Fruit fly (Drosophila melanogaster) whole organism, embryonic: ENCODE measurements around the gene Awh.

Source experiments
- Ada2b ChIP-seq: fragments of 200-800 bp; sonication (Bioruptor generic); IDR thresholded peaks from 2 replicates; pipeline ENCODE4 v1.3.6; 2022; ENCODE audit warnings: missing biosample characterization, missing genetic modification characterization
- Antp ChIP-seq: fragments of 200-800 bp; sonication (Bioruptor generic); optimal IDR thresholded peaks from 3 replicates; lab custom pipeline; 2016; ENCODE audit warnings: missing biosample characterization, missing genetic modification characterization
- CG10321 ChIP-seq: fragments of 200-800 bp; sonication (Bioruptor generic); IDR thresholded peaks from 2 replicates; pipeline ENCODE4 v1.3.6; 2022; ENCODE audit warnings: missing biosample characterization, missing genetic modification characterization
- CG10565 ChIP-seq: fragments of 200-800 bp; sonication (Bioruptor generic); optimal IDR thresholded peaks from 3 replicates; lab custom pipeline; 2016; ENCODE audit warnings: missing biosample characterization, mild to moderate bottlenecking, missing genetic modification characterization
- CG11504 ChIP-seq: fragments of 200-800 bp; sonication (Bioruptor generic); optimal IDR thresholded peaks from 3 replicates; lab custom pipeline; 2019; ENCODE audit warnings: missing biosample characterization, mild to moderate bottlenecking, missing genetic modification characterization, moderate library complexity
- CG12219 ChIP-seq: fragments of 200-800 bp; sonication (Bioruptor generic); optimal IDR thresholded peaks from 3 replicates; lab custom pipeline; 2018; ENCODE audit warnings: missing biosample characterization, mild to moderate bottlenecking, missing genetic modification characterization
- CG12942 ChIP-seq: fragments of 200-800 bp; sonication (Bioruptor generic); optimal IDR thresholded peaks from 3 replicates; lab custom pipeline; 2016; ENCODE audit warnings: missing biosample characterization, missing genetic modification characterization
- CG1603 ChIP-seq: fragments of 200-800 bp; sonication (Bioruptor generic); optimal IDR thresholded peaks from 2 replicates; lab custom pipeline; 2019; ENCODE audit warnings: missing biosample characterization, mild to moderate bottlenecking, missing genetic modification characterization, moderate library complexity
- CG17328 ChIP-seq: fragments of 200-800 bp; sonication (Bioruptor generic); IDR thresholded peaks from 2 replicates; pipeline ENCODE4 v1.3.6; 2022; ENCODE audit warnings: missing biosample characterization, missing genetic modification characterization
- CG2199 ChIP-seq: fragments of 200-800 bp; sonication (Bioruptor generic); IDR thresholded peaks from 3 replicates; pipeline ENCODE4 v1.3.6; 2022; ENCODE audit warnings: missing biosample characterization, missing genetic modification characterization
- CG2678 ChIP-seq: fragments of 200-800 bp; sonication (Bioruptor generic); optimal IDR thresholded peaks from 3 replicates; lab custom pipeline; 2019; ENCODE audit warnings: missing biosample characterization, mild to moderate bottlenecking, missing genetic modification characterization, moderate library complexity
- CG31365 ChIP-seq: fragments of 200-800 bp; sonication (Bioruptor generic); optimal IDR thresholded peaks from 2 replicates; lab custom pipeline; 2018; ENCODE audit warnings: missing biosample characterization, mild to moderate bottlenecking, missing genetic modification characterization
- CG31441 ChIP-seq: fragments of 200-800 bp; sonication (Bioruptor generic); IDR thresholded peaks from 2 replicates; pipeline ENCODE4 v1.3.6; 2022; ENCODE audit warnings: missing biosample characterization, missing genetic modification characterization
- CG34224 ChIP-seq: fragments of 200-800 bp; sonication (Bioruptor generic); IDR thresholded peaks from 3 replicates; pipeline ENCODE4 v1.3.6; 2022; ENCODE audit warnings: missing biosample characterization, missing genetic modification characterization; ENCODE audit not compliant: partially characterized antibody
- CG34422 ChIP-seq: fragments of 200-800 bp; sonication (Bioruptor generic); IDR thresholded peaks from 3 replicates; pipeline ENCODE4 v1.3.6; 2022; ENCODE audit warnings: missing biosample characterization, missing genetic modification characterization
- CG4404 ChIP-seq: fragments of 200-800 bp; sonication (Bioruptor generic); IDR thresholded peaks from 2 replicates; pipeline ENCODE4 v1.3.6; 2022; ENCODE audit warnings: missing biosample characterization, missing genetic modification characterization
- CG5245 ChIP-seq: fragments of 200-800 bp; sonication (Bioruptor generic); optimal IDR thresholded peaks from 3 replicates; lab custom pipeline; 2016; ENCODE audit warnings: missing biosample characterization, missing genetic modification characterization
- CG6813 ChIP-seq: fragments of 200-800 bp; sonication (Bioruptor generic); optimal IDR thresholded peaks from 2 replicates; lab custom pipeline; 2017; ENCODE audit warnings: missing biosample characterization, missing genetic modification characterization, mild to moderate bottlenecking, moderate library complexity, missing genetic modification reagents
- CG7556 ChIP-seq: fragments of 200-800 bp; sonication (Bioruptor generic); optimal IDR thresholded peaks from 2 replicates; lab custom pipeline; 2017; ENCODE audit warnings: missing biosample characterization, mild to moderate bottlenecking, missing genetic modification characterization
- CTCF ChIP-seq: fragments of 200-800 bp; sonication (Bioruptor generic); optimal IDR thresholded peaks from 2 replicates; lab custom pipeline; 2017; ENCODE audit warnings: missing biosample characterization, mild to moderate bottlenecking, missing genetic modification characterization, moderate library complexity
- CrebB ChIP-seq: fragments of 200-800 bp; sonication (Bioruptor generic); optimal IDR thresholded peaks from 3 replicates; lab custom pipeline; 2018; ENCODE audit warnings: missing biosample characterization, mild to moderate bottlenecking, missing genetic modification characterization
- D19B ChIP-seq: fragments of 200-800 bp; sonication (Bioruptor generic); optimal IDR thresholded peaks from 2 replicates; lab custom pipeline; 2017; ENCODE audit warnings: missing biosample characterization, mild to moderate bottlenecking, missing genetic modification characterization
- Fer1 ChIP-seq: fragments of 200-800 bp; sonication (Bioruptor generic); optimal IDR thresholded peaks from 2 replicates; lab custom pipeline; 2017; ENCODE audit warnings: missing biosample characterization, mild to moderate bottlenecking, missing genetic modification characterization
- HHEX ChIP-seq: fragments of 200-800 bp; sonication (Bioruptor generic); optimal IDR thresholded peaks from 3 replicates; lab custom pipeline; 2017; ENCODE audit warnings: missing biosample characterization, mild to moderate bottlenecking, missing genetic modification characterization, missing genetic modification reagents
- NC2α ChIP-seq: fragments of 200-800 bp; sonication (Bioruptor generic); optimal IDR thresholded peaks from 2 replicates; lab custom pipeline; 2016; ENCODE audit warnings: missing biosample characterization, missing genetic modification characterization
- Side ChIP-seq: fragments of 200-800 bp; sonication (Bioruptor generic); optimal IDR thresholded peaks from 2 replicates; lab custom pipeline; 2016; ENCODE audit warnings: missing biosample characterization, missing genetic modification characterization
- Sox102F ChIP-seq: fragments of 200-800 bp; sonication (Bioruptor generic); optimal IDR thresholded peaks from 2 replicates; lab custom pipeline; 2018; ENCODE audit warnings: missing biosample characterization, mild to moderate bottlenecking, missing genetic modification characterization, moderate library complexity
- Ssrp ChIP-seq: fragments of 200-800 bp; sonication (Bioruptor generic); optimal IDR thresholded peaks from 2 replicates; lab custom pipeline; 2018; ENCODE audit warnings: missing biosample characterization, mild to moderate bottlenecking, missing genetic modification characterization, moderate library complexity
- Trl ChIP-seq, 3 experiments: fragments of >200 bp in 2 of 3; fragments of 200-800 bp in 1 of 3; sonication (Bioruptor generic) in 1 of 3; optimal IDR thresholded peaks; 2 replicates in 1 of 3; 3 replicates in 2 of 3; lab custom pipeline; 2016 to 2017; ENCODE audit warnings: missing biosample characterization in 1 of 3, missing genetic modification characterization in 1 of 3
- YL-1 ChIP-seq: fragments of 200-800 bp; sonication (Bioruptor generic); optimal IDR thresholded peaks from 3 replicates; lab custom pipeline; 2017; ENCODE audit warnings: missing biosample characterization, mild to moderate bottlenecking, missing genetic modification characterization
- cg ChIP-seq: fragments of 200-800 bp; sonication (Bioruptor generic); optimal IDR thresholded peaks from 3 replicates; lab custom pipeline; 2019; ENCODE audit warnings: missing biosample characterization, mild to moderate bottlenecking, missing genetic modification characterization, moderate library complexity
- crol ChIP-seq: fragments of 200-800 bp; sonication (Bioruptor generic); IDR thresholded peaks from 2 replicates; pipeline ENCODE4 v1.3.6; 2022; ENCODE audit warnings: missing biosample characterization, missing genetic modification characterization
- eve ChIP-seq, 2 experiments: fragments of >200 bp; optimal IDR thresholded peaks; 2 replicates each; lab custom pipeline; 2017; ENCODE audit warnings: missing biosample characterization in 2 of 2, missing genetic modification characterization in 2 of 2
- gcm ChIP-seq: fragments of 200-800 bp; sonication (Bioruptor generic); optimal IDR thresholded peaks from 2 replicates; lab custom pipeline; 2019; ENCODE audit warnings: missing biosample characterization, mild to moderate bottlenecking, missing genetic modification characterization, moderate library complexity
- grau ChIP-seq: fragments of 200-800 bp; optimal IDR thresholded peaks from 3 replicates; lab custom pipeline; 2019; ENCODE audit warnings: missing biosample characterization, mild to moderate bottlenecking, missing genetic modification characterization, moderate library complexity
- gt ChIP-seq: fragments of 200-800 bp; sonication (Bioruptor generic); IDR thresholded peaks from 2 replicates; pipeline ENCODE4 v1.3.6; 2022; ENCODE audit warnings: missing biosample characterization, missing genetic modification characterization
- kah ChIP-seq: fragments of 200-800 bp; sonication (Bioruptor generic); optimal IDR thresholded peaks from 2 replicates; lab custom pipeline; 2018; ENCODE audit warnings: missing biosample characterization, mild to moderate bottlenecking, missing genetic modification characterization
- kni ChIP-seq: fragments of 200-800 bp; sonication (Bioruptor generic); optimal IDR thresholded peaks from 3 replicates; lab custom pipeline; 2017; ENCODE audit warnings: mild to moderate bottlenecking, missing biosample characterization, missing genetic modification reagents, missing genetic modification characterization
- nmo ChIP-seq: fragments of 200-800 bp; sonication (Bioruptor generic); optimal IDR thresholded peaks from 2 replicates; lab custom pipeline; 2018; ENCODE audit warnings: missing biosample characterization, mild to moderate bottlenecking, missing genetic modification characterization, moderate library complexity
- nom ChIP-seq: fragments of 200-800 bp; sonication (Bioruptor generic); optimal IDR thresholded peaks from 2 replicates; lab custom pipeline; 2017; ENCODE audit warnings: missing biosample characterization, missing genetic modification characterization, mild to moderate bottlenecking, moderate library complexity, missing genetic modification reagents
- onecut ChIP-seq: fragments of 200-800 bp; sonication (Bioruptor generic); IDR thresholded peaks from 2 replicates; pipeline ENCODE4 v1.3.6; 2022; ENCODE audit warnings: missing biosample characterization, missing genetic modification characterization
- p53 ChIP-seq: fragments of 200-800 bp; sonication (Bioruptor generic); optimal IDR thresholded peaks from 2 replicates; lab custom pipeline; 2016; ENCODE audit warnings: missing biosample characterization, missing genetic modification characterization
- prd ChIP-seq, 3 experiments: fragments of >200 bp in 2 of 3; fragments of 200-800 bp in 1 of 3; sonication (Bioruptor generic) in 1 of 3; optimal IDR thresholded peaks in 2 of 3; IDR thresholded peaks in 1 of 3; 2 replicates in 2 of 3; 3 replicates in 1 of 3; pipeline versions ENCODE4 v1.3.6 to Lab custom; 2017 to 2022; ENCODE audit warnings: missing biosample characterization in 1 of 3, missing genetic modification characterization in 1 of 3
- salm ChIP-seq: fragments of 200-800 bp; sonication (Bioruptor generic); optimal IDR thresholded peaks from 2 replicates; lab custom pipeline; 2018; ENCODE audit warnings: missing biosample characterization, mild to moderate bottlenecking, missing genetic modification characterization
- schlank ChIP-seq: fragments of 200-800 bp; sonication (Bioruptor generic); optimal IDR thresholded peaks from 2 replicates; lab custom pipeline; 2018; ENCODE audit warnings: missing biosample characterization, mild to moderate bottlenecking, missing genetic modification characterization
- scrt ChIP-seq: fragments of 200-800 bp; sonication (Bioruptor generic); optimal IDR thresholded peaks from 2 replicates; lab custom pipeline; 2018; ENCODE audit warnings: missing biosample characterization, mild to moderate bottlenecking, missing genetic modification characterization, moderate library complexity
- tin ChIP-seq: fragments of 200-800 bp; sonication (Bioruptor generic); optimal IDR thresholded peaks from 3 replicates; lab custom pipeline; 2016; ENCODE audit warnings: missing biosample characterization, missing genetic modification characterization
- tio ChIP-seq: fragments of 200-800 bp; sonication (Bioruptor generic); optimal IDR thresholded peaks from 2 replicates; lab custom pipeline; 2017; ENCODE audit warnings: missing biosample characterization, missing genetic modification characterization, inconsistent platforms
- tup ChIP-seq: fragments of 200-800 bp; sonication (Bioruptor generic); optimal IDR thresholded peaks from 2 replicates; lab custom pipeline; 2016; ENCODE audit warnings: missing biosample characterization, mild to moderate bottlenecking, missing genetic modification characterization, moderate library complexity
- unpg ChIP-seq: fragments of 200-800 bp; sonication (Bioruptor generic); optimal IDR thresholded peaks from 3 replicates; lab custom pipeline; 2018; ENCODE audit warnings: missing biosample characterization, mild to moderate bottlenecking, missing genetic modification characterization, moderate library complexity
- z ChIP-seq: fragments of 200-800 bp; sonication (Bioruptor generic); IDR thresholded peaks from 3 replicates; pipeline ENCODE4 v1.3.6; 2022; ENCODE audit warnings: missing biosample characterization, missing genetic modification characterization

The Awh gene

DNA sequence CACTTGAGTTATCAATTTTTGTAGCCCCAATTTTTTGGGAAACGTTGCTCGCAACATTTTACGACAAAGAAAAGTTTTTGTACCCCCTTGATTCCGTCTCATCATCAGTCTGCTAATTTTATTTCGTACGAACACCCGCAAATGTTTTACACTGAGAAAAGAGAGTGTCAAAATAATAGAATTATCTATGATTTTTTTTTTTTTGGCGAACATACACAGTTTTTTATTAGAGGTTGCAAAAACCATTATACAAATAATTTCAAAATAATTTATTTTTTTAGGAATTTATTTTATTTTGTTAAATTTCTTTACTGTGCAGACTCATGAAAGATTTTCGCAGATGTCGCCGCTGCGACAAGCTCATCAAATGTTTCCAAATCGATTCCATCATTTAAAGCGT, 47.5 kb upstream of the Awh start (continued):
- TF ChIP-seq kah (no peak), CG10321 (no peak), Ssrp (tag; lab: Kevin White, UChicago) (peak; percentile 3), D19B (GFP tag; lab: Kevin White, UChicago) (no peak), nmo (no peak), CG2678 (tag; lab: Kevin White, UChicago) (peak; percentile 18), tin (GFP tag; lab: Kevin White, UChicago) (no peak), prd (optimal IDR thresholded peaks at IDR 0.05; lab: Kevin White, UChicago) (no peak), prd (GFP tag; IDR thresholded peaks at IDR 0.05; lab: Robert Waterston, UW) (0 out of 3 replicates have a peak, but pooled peaks have one; percentile 25), tio (GFP tag; lab: Kevin White, UChicago) (peak; percentile 16), CG6813 (GFP tag; lab: Kevin White, UChicago) (no peak), CG5245 (GFP tag; lab: Kevin White, UChicago) (no peak), CTCF (GFP tag; lab: Kevin White, UChicago) (no peak), CG2199 (GFP tag; lab: Robert Waterston, UW) (no peak), eve (GFP tag; optimal IDR thresholded peaks at IDR 0.05; lab: Kevin White, UChicago) (no peak), CG1603 (tag; lab: Kevin White, UChicago) (no peak), Trl (optimal IDR thresholded peaks at IDR 0.05; lab: Kevin White, UChicago) (no peak), Trl (GFP tag; optimal IDR thresholded peaks at IDR 0.05; lab: Kevin White, UChicago) (no peak), YL-1 (GFP tag; lab: Kevin White, UChicago) (no peak), salm (tag; lab: Kevin White, UChicago) (no peak), CG34422 (GFP tag; lab: Robert Waterston, UW) (no peak), onecut (GFP tag; lab: Robert Waterston, UW) (no peak), CG11504 (tag; lab: Kevin White, UChicago) (peak; percentile 44), Fer1 (GFP tag; lab: Kevin White, UChicago) (peak; percentile 33), cg (GFP tag; lab: Kevin White, UChicago) (no peak), CG12942 (no peak), CG17328 (GFP tag; lab: Robert Waterston, UW) (peak; percentile 41; the same call in 1 of the 2 replicates), Sox102F (GFP tag; lab: Kevin White, UChicago) (peak; percentile 42), p53 (no peak), z (GFP tag; lab: Robert Waterston, UW) (no peak), CrebB (tag; lab: Kevin White, UChicago) (no peak), crol (GFP tag; lab: Robert Waterston, UW) (no peak), nom (GFP tag; lab: Kevin White, UChicago) (no peak), kni (GFP tag; lab: Kevin White, UChicago) (no peak), CG7556 (no peak), Ada2b (GFP tag; lab: Robert Waterston, UW) (0 out of 2 replicates have a peak, but pooled peaks have one; percentile 37), Side (no peak), CG4404 (GFP tag; lab: Robert Waterston, UW) (no peak), unpg (GFP tag; lab: Kevin White, UChicago) (peak; percentile 35), CG10565 (GFP tag; lab: Kevin White, UChicago) (no peak), gt (GFP tag; lab: Robert Waterston, UW) (no peak), CG31365 (tag; lab: Kevin White, UChicago) (no peak), tup (GFP tag; lab: Kevin White, UChicago) (no peak), CG31441 (0 out of 2 replicates have a peak, but pooled peaks have one; percentile 9), NC2α (no peak), CG34224 (no peak), Antp (GFP tag; lab: Kevin White, UChicago) (no peak), HHEX (GFP tag; lab: Kevin White, UChicago) (no peak), grau (tag; lab: Kevin White, UChicago) (peak; percentile 11), schlank (tag; lab: Kevin White, UChicago) (no peak), gcm (GFP tag; lab: Kevin White, UChicago) (no peak), scrt (no peak), CG12219 (GFP tag; lab: Kevin White, UChicago) (no peak)
